Worm (Caenorhabditis elegans): ENCODE measurements around the gene R07A4.4.

ce11 chrX:10766966-10767644 lies 9.6 kb upstream of the R07A4.4 start:
- no peak for TF ChIP-seq nhr-25 (tag; optimal IDR thresholded peaks at IDR 0.05; ENCODE audit: borderline replicate concordance, insufficient read depth)
- no peak for TF ChIP-seq ztf-11 (tag; optimal IDR thresholded peaks at IDR 0.05)
- TF ChIP-seq lin-39 (tag; optimal IDR thresholded peaks at IDR 0.05), result no peak
- TF ChIP-seq zip-11 (GFP tag; IDR thresholded peaks at IDR 0.05), result no peak
- TF ChIP-seq nhr-77 (tag; optimal IDR thresholded peaks at IDR 0.05), result no peak
- TF ChIP-seq saeg-2 (GFP tag; IDR thresholded peaks at IDR 0.05), result no peak
- no peak for TF ChIP-seq F49E8.2 (tag; optimal IDR thresholded peaks at IDR 0.05; ENCODE audit: borderline replicate concordance)
- no peak for TF ChIP-seq php-3 (GFP tag; IDR thresholded peaks at IDR 0.05)
